Worm (Caenorhabditis elegans): ENCODE results near the gene bath-33.

DNA sequence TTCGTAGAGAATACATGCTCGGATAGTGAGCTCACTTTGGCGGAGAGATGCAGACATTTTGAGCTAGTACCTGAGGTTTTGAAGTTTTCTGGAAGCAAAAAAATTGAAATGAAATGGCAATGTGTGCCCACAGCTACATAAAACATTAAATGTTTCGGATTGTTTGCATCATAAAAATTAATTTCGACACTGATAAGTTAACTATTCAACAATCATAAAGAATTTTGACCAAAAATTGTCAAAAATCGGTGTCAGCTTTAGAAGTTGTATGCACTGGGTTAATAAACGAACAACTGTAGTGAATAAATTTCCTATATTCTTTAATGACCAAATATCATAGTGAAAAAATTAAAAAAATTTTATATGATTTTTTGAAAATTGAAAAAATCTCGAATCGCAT, 13.0 kb upstream of the bath-33 start, which contains the start of gene fbxa-166:
- TF ChIP-seq nhr-28 (tag; optimal IDR thresholded peaks at IDR 0.05) (no peak), unc-62 (GFP tag; optimal IDR thresholded peaks at IDR 0.05) (no peak), ztf-4 (tag; optimal IDR thresholded peaks at IDR 0.05) (no peak), nhr-12 (tag; optimal IDR thresholded peaks at IDR 0.05) (no peak), aly-2 (tag; optimal IDR thresholded peaks at IDR 0.05) (no peak), snpc-4 (tag; optimal IDR thresholded peaks at IDR 0.05) (no peak), pha-4 (tag; optimal IDR thresholded peaks at IDR 0.05) (no peak), nhr-11 (tag; optimal IDR thresholded peaks at IDR 0.05) (no peak), skn-1 (tag; optimal IDR thresholded peaks at IDR 0.05) (no peak), nhr-237 (tag; optimal IDR thresholded peaks at IDR 0.05) (no peak), hmg-11 (tag; optimal IDR thresholded peaks at IDR 0.05) (no peak), fos-1 (tag; optimal IDR thresholded peaks at IDR 0.05) (no peak), egl-5 (tag; optimal IDR thresholded peaks at IDR 0.05) (no peak)
